Worm (Caenorhabditis elegans) whole organism, mixed stage, embryonic: ENCODE results near the gene scl-20.

Experiments
- bed-3 ChIP-seq: fragments of 200-800 bp; sonication (Bioruptor generic); optimal IDR thresholded peaks from 3 replicates; lab custom pipeline; 2018; ENCODE audit warnings: mild to moderate bottlenecking, missing genetic modification characterization, moderate library complexity, missing compliant biosample characterization
- ces-1 ChIP-seq: fragments of 150-350 bp; optimal IDR thresholded peaks from 2 replicates; lab custom pipeline; 2014; ENCODE audit warnings: missing biosample characterization, missing genetic modification reagents, missing genetic modification characterization
- elt-1 ChIP-seq: sonication (generic microtip); optimal IDR thresholded peaks from 2 replicates; lab custom pipeline; 2017; ENCODE audit warnings: missing genetic modification characterization, mild to moderate bottlenecking, missing compliant biosample characterization, antibody characterized with exemption, moderate library complexity, borderline replicate concordance; ENCODE audit not compliant: insufficient read depth
- ham-2 ChIP-seq: fragments of 200-800 bp; sonication (Bioruptor generic); optimal IDR thresholded peaks from 2 replicates; lab custom pipeline; 2018; ENCODE audit warnings: mild to moderate bottlenecking, missing genetic modification characterization, missing compliant biosample characterization
- nhr-237 ChIP-seq: fragments of 150-350 bp; optimal IDR thresholded peaks from 2 replicates; lab custom pipeline; 2014; ENCODE audit warnings: missing biosample characterization, missing genetic modification characterization
- nhr-76 ChIP-seq: sonication (generic microtip); optimal IDR thresholded peaks from 2 replicates; lab custom pipeline; 2017; ENCODE audit warnings: missing biosample characterization, missing genetic modification characterization
- pha-4 ChIP-seq: fragments of 150-350 bp; optimal IDR thresholded peaks from 2 replicates; lab custom pipeline; 2018; ENCODE audit warnings: missing biosample characterization, missing genetic modification reagents, missing genetic modification characterization
- snpc-4 ChIP-seq: fragments of 150-350 bp; optimal IDR thresholded peaks from 2 replicates; lab custom pipeline; 2014; ENCODE audit warnings: missing biosample characterization, missing genetic modification characterization
- sptf-1 ChIP-seq: sonication (generic microtip); optimal IDR thresholded peaks from 2 replicates; lab custom pipeline; 2017; ENCODE audit warnings: mild to moderate bottlenecking, missing genetic modification characterization, moderate library complexity, missing compliant biosample characterization

DNA sequence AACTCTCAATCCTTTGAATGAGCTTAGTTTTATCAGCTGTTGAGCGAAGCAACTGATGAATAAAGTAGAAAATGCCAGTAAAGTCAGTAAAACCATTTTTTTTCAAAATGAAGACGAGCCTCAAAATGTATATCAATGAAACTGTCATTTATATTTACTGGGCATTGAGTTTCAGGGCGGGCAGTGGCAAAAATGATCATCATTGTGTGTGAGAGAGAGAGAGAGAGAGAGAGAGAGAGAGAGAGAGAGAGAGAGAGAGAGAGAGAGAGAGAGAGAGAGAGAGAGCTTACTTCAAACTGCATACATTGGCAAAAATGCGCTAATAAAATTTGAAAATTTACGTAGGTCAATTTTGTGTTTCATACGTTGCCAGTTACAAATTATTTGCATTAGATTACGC is 25.9 kb upstream of the scl-20 start, which contains the start of gene F11D11.3:
- TF ChIP-seq ham-2 (no peak), elt-1 (tag; lab: Kevin White, UChicago) (no peak), nhr-76 (tag; lab: Kevin White, UChicago) (no peak), sptf-1 (tag; lab: Kevin White, UChicago) (no peak), bed-3 (GFP tag; lab: Kevin White, UChicago) (no peak), snpc-4 (tag; lab: Kevin White, UChicago) (no peak), ces-1 (GFP tag; lab: Kevin White, UChicago) (no peak), nhr-237 (tag; lab: Kevin White, UChicago) (no peak), pha-4 (no peak)
